Fruit fly (Drosophila melanogaster) S2 (cell line): ENCODE results near the gene CG10211.
A peak's percentile ranks its signal among the peaks of the same experiment; 100 is the strongest.

Experiments
- CG8478 ChIP-seq: fragments of >200 bp; optimal IDR thresholded peaks from 2 replicates; lab custom pipeline; 2018
- CTCF ChIP-seq, 2 experiments: fragments of >200 bp; optimal IDR thresholded peaks; 2 replicates each; lab custom pipeline; 2018

DNA sequence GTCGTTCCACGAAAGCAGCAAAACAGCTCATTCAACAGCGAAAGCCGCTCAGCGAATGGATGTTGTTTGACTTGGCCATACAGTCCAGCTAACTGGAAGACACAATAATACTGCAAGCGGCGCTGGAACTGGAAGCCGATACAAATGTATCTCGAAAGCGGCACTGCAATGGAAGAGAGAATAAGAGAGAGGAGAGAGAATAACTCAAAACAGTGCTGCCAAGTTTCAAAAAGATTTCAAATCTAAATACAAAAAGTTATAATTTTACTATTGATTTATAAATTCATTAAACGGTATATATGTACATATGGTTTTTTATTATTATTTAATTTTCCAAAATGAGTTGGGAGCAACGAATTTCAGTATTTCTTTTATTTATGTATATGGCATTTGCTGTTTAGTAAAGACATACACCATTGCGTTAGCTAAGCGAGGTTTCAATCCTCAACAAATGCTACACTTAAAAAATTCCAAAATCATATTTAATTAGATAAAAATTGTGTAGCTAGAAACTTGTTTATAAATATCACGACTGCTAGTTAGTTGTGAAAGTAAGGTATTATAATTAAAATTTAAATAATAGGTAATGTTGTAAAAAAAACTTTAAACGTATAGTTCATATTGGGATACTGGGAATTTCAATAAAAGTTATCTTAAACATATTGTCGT is 32.8 kb upstream of the CG10211 start, which contains the start of gene CG10283:
- TF ChIP-seq CG8478 (lab: Kevin White, UChicago) (no peak), CTCF (optimal IDR thresholded peaks at IDR 0.05; lab: Kevin White, UChicago) (peak in 1 of 2 experiments; percentile 7)
